Fruit fly (Drosophila melanogaster) whole organism, embryonic: Measurements from ENCODE around the gene Mo25.

Experiments used
- Adf1 ChIP-seq: fragments of 200-800 bp; sonication (Bioruptor generic); IDR thresholded peaks from 2 replicates; pipeline ENCODE4 v1.3.6; 2022; ENCODE audit warnings: missing biosample characterization, missing genetic modification characterization
- B-H1 ChIP-seq: fragments of 200-800 bp; sonication (Bioruptor generic); IDR thresholded peaks from 3 replicates; pipeline ENCODE4 v1.3.6; 2022; ENCODE audit warnings: missing biosample characterization, missing genetic modification characterization
- Bteb2 ChIP-seq: fragments of 200-800 bp; sonication (Bioruptor generic); optimal IDR thresholded peaks from 2 replicates; lab custom pipeline; 2016; ENCODE audit warnings: missing biosample characterization, missing genetic modification characterization
- C15 ChIP-seq: fragments of 200-800 bp; sonication (Bioruptor generic); IDR thresholded peaks from 3 replicates; pipeline ENCODE4 v1.3.6; 2022; ENCODE audit warnings: missing biosample characterization, missing genetic modification characterization
- CG10147 ChIP-seq: fragments of 200-800 bp; sonication (Bioruptor generic); optimal IDR thresholded peaks from 2 replicates; lab custom pipeline; 2019; ENCODE audit warnings: missing biosample characterization, mild to moderate bottlenecking, missing genetic modification characterization, moderate library complexity
- CG10321 ChIP-seq: fragments of 200-800 bp; sonication (Bioruptor generic); IDR thresholded peaks from 2 replicates; pipeline ENCODE4 v1.3.6; 2022; ENCODE audit warnings: missing biosample characterization, missing genetic modification characterization
- CG10654 ChIP-seq: fragments of 200-800 bp; sonication (Bioruptor generic); optimal IDR thresholded peaks from 2 replicates; lab custom pipeline; 2016; ENCODE audit warnings: missing biosample characterization, missing genetic modification characterization
- CG17385 ChIP-seq: fragments of 200-800 bp; sonication (Bioruptor generic); optimal IDR thresholded peaks from 3 replicates; lab custom pipeline; 2018; ENCODE audit warnings: missing biosample characterization, mild to moderate bottlenecking, missing genetic modification characterization
- CG1792 ChIP-seq: fragments of 200-800 bp; sonication (Bioruptor generic); optimal IDR thresholded peaks from 2 replicates; lab custom pipeline; 2016; ENCODE audit warnings: missing biosample characterization, missing genetic modification characterization
- CG18476 ChIP-seq: fragments of 200-800 bp; sonication (Bioruptor generic); optimal IDR thresholded peaks from 2 replicates; lab custom pipeline; 2016; ENCODE audit warnings: missing biosample characterization, mild to moderate bottlenecking, missing genetic modification characterization
- CG2120 ChIP-seq: fragments of 200-800 bp; sonication (Bioruptor generic); optimal IDR thresholded peaks from 3 replicates; lab custom pipeline; 2016; ENCODE audit warnings: missing biosample characterization, missing genetic modification characterization
- CG33213 ChIP-seq: fragments of 200-800 bp; sonication (Bioruptor generic); optimal IDR thresholded peaks from 3 replicates; lab custom pipeline; 2016; ENCODE audit warnings: missing biosample characterization, missing genetic modification characterization
- CG4820 ChIP-seq: fragments of 200-800 bp; sonication (Bioruptor generic); optimal IDR thresholded peaks from 3 replicates; lab custom pipeline; 2016; ENCODE audit warnings: missing biosample characterization, missing genetic modification characterization
- CG4854 ChIP-seq: fragments of 200-800 bp; sonication (Bioruptor generic); optimal IDR thresholded peaks from 2 replicates; lab custom pipeline; 2016; ENCODE audit warnings: missing biosample characterization, missing genetic modification characterization, inconsistent platforms
- CG6254 ChIP-seq: fragments of 200-800 bp; sonication (Bioruptor generic); optimal IDR thresholded peaks from 3 replicates; lab custom pipeline; 2017; ENCODE audit warnings: mild to moderate bottlenecking, missing biosample characterization, missing genetic modification reagents, missing genetic modification characterization
- CG7963 ChIP-seq: fragments of 200-800 bp; sonication (Bioruptor generic); IDR thresholded peaks from 3 replicates; pipeline ENCODE4 v1.3.6; 2022; ENCODE audit warnings: missing biosample characterization, missing genetic modification characterization; ENCODE audit not compliant: partially characterized antibody
- CG9437 ChIP-seq: fragments of 200-800 bp; sonication (Bioruptor generic); optimal IDR thresholded peaks from 2 replicates; lab custom pipeline; 2018; ENCODE audit warnings: missing biosample characterization, mild to moderate bottlenecking, missing genetic modification characterization
- D19B ChIP-seq: fragments of 200-800 bp; sonication (Bioruptor generic); optimal IDR thresholded peaks from 2 replicates; lab custom pipeline; 2017; ENCODE audit warnings: missing biosample characterization, mild to moderate bottlenecking, missing genetic modification characterization
- Dad ChIP-seq: fragments of 200-800 bp; sonication (Bioruptor generic); optimal IDR thresholded peaks from 3 replicates; lab custom pipeline; 2016; ENCODE audit warnings: missing biosample characterization, missing genetic modification characterization
- Dip3 ChIP-seq: fragments of 200-800 bp; sonication (Bioruptor generic); optimal IDR thresholded peaks from 3 replicates; lab custom pipeline; 2016; ENCODE audit warnings: missing biosample characterization, missing genetic modification characterization
- HHEX ChIP-seq: fragments of 200-800 bp; sonication (Bioruptor generic); optimal IDR thresholded peaks from 3 replicates; lab custom pipeline; 2017; ENCODE audit warnings: missing biosample characterization, mild to moderate bottlenecking, missing genetic modification characterization, missing genetic modification reagents
- Hmx ChIP-seq: fragments of 200-800 bp; sonication (Bioruptor generic); optimal IDR thresholded peaks from 2 replicates; lab custom pipeline; 2016; ENCODE audit warnings: missing biosample characterization, missing genetic modification characterization
- Hsf ChIP-seq: fragments of 200-800 bp; sonication (Bioruptor generic); optimal IDR thresholded peaks from 3 replicates; lab custom pipeline; 2016; ENCODE audit warnings: missing biosample characterization, missing genetic modification characterization
- Six4 ChIP-seq: fragments of 200-800 bp; sonication (Bioruptor generic); optimal IDR thresholded peaks from 2 replicates; lab custom pipeline; 2016; ENCODE audit warnings: missing biosample characterization, missing genetic modification characterization
- Trl ChIP-seq, 3 experiments: fragments of >200 bp in 2 of 3; fragments of 200-800 bp in 1 of 3; sonication (Bioruptor generic) in 1 of 3; optimal IDR thresholded peaks; 2 replicates in 1 of 3; 3 replicates in 2 of 3; lab custom pipeline; 2016 to 2017; ENCODE audit warnings: missing biosample characterization in 1 of 3, missing genetic modification characterization in 1 of 3
- YL-1 ChIP-seq: fragments of 200-800 bp; sonication (Bioruptor generic); optimal IDR thresholded peaks from 3 replicates; lab custom pipeline; 2017; ENCODE audit warnings: missing biosample characterization, mild to moderate bottlenecking, missing genetic modification characterization
- ase ChIP-seq: fragments of 200-800 bp; sonication (Bioruptor generic); IDR thresholded peaks from 3 replicates; pipeline ENCODE4 v1.3.6; 2022; ENCODE audit warnings: missing biosample characterization, missing genetic modification characterization
- da ChIP-seq: fragments of 200-800 bp; sonication (Bioruptor generic); optimal IDR thresholded peaks from 2 replicates; lab custom pipeline; 2016; ENCODE audit warnings: missing biosample characterization, missing genetic modification characterization
- dpn ChIP-seq, 2 experiments: fragments of 200-800 bp; sonication (Bioruptor generic); optimal IDR thresholded peaks; 3 replicates each; lab custom pipeline; 2016; ENCODE audit warnings: missing biosample characterization in 2 of 2, missing genetic modification characterization in 2 of 2
- dysf ChIP-seq: fragments of 200-800 bp; sonication (Bioruptor generic); IDR thresholded peaks from 3 replicates; pipeline ENCODE4 v1.3.6; 2022; ENCODE audit warnings: missing biosample characterization, missing genetic modification characterization
- gce ChIP-seq: fragments of 200-800 bp; sonication (Bioruptor generic); IDR thresholded peaks from 3 replicates; pipeline ENCODE4 v1.3.6; 2022; ENCODE audit warnings: missing biosample characterization, missing genetic modification characterization
- gem ChIP-seq: fragments of 200-800 bp; sonication (Bioruptor generic); optimal IDR thresholded peaks from 2 replicates; lab custom pipeline; 2019; ENCODE audit warnings: missing biosample characterization, mild to moderate bottlenecking, missing genetic modification characterization, moderate library complexity
- grau ChIP-seq: fragments of 200-800 bp; optimal IDR thresholded peaks from 3 replicates; lab custom pipeline; 2019; ENCODE audit warnings: missing biosample characterization, mild to moderate bottlenecking, missing genetic modification characterization, moderate library complexity
- gsb-n ChIP-seq: fragments of 200-800 bp; sonication (Bioruptor generic); optimal IDR thresholded peaks from 3 replicates; lab custom pipeline; 2018; ENCODE audit warnings: missing biosample characterization, mild to moderate bottlenecking, missing genetic modification characterization
- gt ChIP-seq: fragments of 200-800 bp; sonication (Bioruptor generic); IDR thresholded peaks from 2 replicates; pipeline ENCODE4 v1.3.6; 2022; ENCODE audit warnings: missing biosample characterization, missing genetic modification characterization
- h ChIP-seq: fragments of >200 bp; optimal IDR thresholded peaks from 2 replicates; lab custom pipeline; 2017
- insv ChIP-seq, 2 experiments: fragments of 200-800 bp; sonication (Bioruptor generic); optimal IDR thresholded peaks; 3 replicates each; lab custom pipeline; 2016 to 2018; ENCODE audit warnings: missing biosample characterization in 2 of 2, missing genetic modification characterization in 2 of 2
- kni ChIP-seq: fragments of 200-800 bp; sonication (Bioruptor generic); optimal IDR thresholded peaks from 3 replicates; lab custom pipeline; 2017; ENCODE audit warnings: mild to moderate bottlenecking, missing biosample characterization, missing genetic modification reagents, missing genetic modification characterization
- maf-S ChIP-seq: fragments of 200-800 bp; sonication (Bioruptor generic); optimal IDR thresholded peaks from 2 replicates; lab custom pipeline; 2016; ENCODE audit warnings: missing biosample characterization, missing genetic modification characterization
- mld ChIP-seq: fragments of 200-800 bp; sonication (Bioruptor generic); IDR thresholded peaks from 3 replicates; pipeline ENCODE4 v1.3.6; 2022; ENCODE audit warnings: missing biosample characterization, missing genetic modification characterization; ENCODE audit not compliant: partially characterized antibody
- pan ChIP-seq, 4 experiments: fragments of >200 bp in 3 of 4; fragments of 200-800 bp in 1 of 4; sonication (Bioruptor generic) in 1 of 4; optimal IDR thresholded peaks in 3 of 4; IDR thresholded peaks in 1 of 4; 2 replicates each; pipeline versions ENCODE4 v1.3.6 to Lab custom; 2017 to 2022; ENCODE audit warnings: missing biosample characterization in 2 of 4, missing genetic modification characterization in 2 of 4, mixed read lengths in 1 of 4
- phol ChIP-seq: fragments of 200-800 bp; sonication (Bioruptor generic); optimal IDR thresholded peaks from 3 replicates; lab custom pipeline; 2018; ENCODE audit warnings: missing biosample characterization, mild to moderate bottlenecking, missing genetic modification characterization, moderate library complexity
- pita ChIP-seq: fragments of 200-800 bp; sonication (Bioruptor generic); optimal IDR thresholded peaks from 2 replicates; lab custom pipeline; 2017; ENCODE audit warnings: missing biosample characterization, mild to moderate bottlenecking, missing genetic modification characterization
- scrt ChIP-seq: fragments of 200-800 bp; sonication (Bioruptor generic); optimal IDR thresholded peaks from 2 replicates; lab custom pipeline; 2018; ENCODE audit warnings: missing biosample characterization, mild to moderate bottlenecking, missing genetic modification characterization, moderate library complexity
- seq ChIP-seq: fragments of 200-800 bp; sonication (Bioruptor generic); IDR thresholded peaks from 2 replicates; pipeline ENCODE4 v1.3.6; 2022; ENCODE audit warnings: missing biosample characterization, missing genetic modification characterization
- slp2 ChIP-seq: fragments of 200-800 bp; sonication (Bioruptor generic); optimal IDR thresholded peaks from 2 replicates; lab custom pipeline; 2016; ENCODE audit warnings: missing biosample characterization, missing genetic modification characterization
- sqz ChIP-seq: fragments of 200-800 bp; sonication (Bioruptor generic); optimal IDR thresholded peaks from 3 replicates; lab custom pipeline; 2018; ENCODE audit warnings: missing biosample characterization, mild to moderate bottlenecking, missing genetic modification characterization
- ssp ChIP-seq: fragments of 200-800 bp; sonication (Bioruptor generic); IDR thresholded peaks from 2 replicates; pipeline ENCODE4 v1.3.6; 2022; ENCODE audit warnings: missing biosample characterization, missing genetic modification characterization
- stwl ChIP-seq: fragments of 200-800 bp; sonication (Bioruptor generic); optimal IDR thresholded peaks from 3 replicates; lab custom pipeline; 2018; ENCODE audit warnings: missing biosample characterization, mild to moderate bottlenecking, missing genetic modification characterization, moderate library complexity
- wek ChIP-seq: fragments of 200-800 bp; sonication (Bioruptor generic); optimal IDR thresholded peaks from 3 replicates; lab custom pipeline; 2018; ENCODE audit warnings: missing biosample characterization, mild to moderate bottlenecking, missing genetic modification characterization, moderate library complexity

The Mo25 gene

dm6 chr3L:16612152-16612551, 3.1 kb downstream of the Mo25 start, which contains the start of gene CG4101 (continued):
- peak; percentile 37 for TF ChIP-seq CG9437
- TF ChIP-seq stwl (tag; lab: Kevin White, UChicago): peak; percentile 70
- no peak for TF ChIP-seq pita (GFP tag; lab: Kevin White, UChicago)
- peak; percentile 77 for TF ChIP-seq CG10654 (GFP tag; lab: Kevin White, UChicago)
- peak; percentile 65 for TF ChIP-seq CG4854
- peak; percentile 42 for TF ChIP-seq CG6254 (GFP tag; lab: Kevin White, UChicago)
- TF ChIP-seq CG4820 (GFP tag; lab: Kevin White, UChicago): peak; percentile 74
- TF ChIP-seq Dip3 (GFP tag; lab: Kevin White, UChicago): peak; percentile 96
- TF ChIP-seq CG18476: peak; percentile 72
- peak; percentile 43; the same call in 1 of the 3 replicates for TF ChIP-seq gce (GFP tag; lab: Robert Waterston, UW)
- peak; percentile 68 for TF ChIP-seq Six4
- peak; percentile 78 for TF ChIP-seq dysf
- no peak for TF ChIP-seq Trl (optimal IDR thresholded peaks at IDR 0.05; lab: Kevin White, UChicago)
- TF ChIP-seq Trl (GFP tag; optimal IDR thresholded peaks at IDR 0.05; lab: Kevin White, UChicago): peak; percentile 82
- TF ChIP-seq D19B (GFP tag; lab: Kevin White, UChicago): peak; percentile 46
- peak; percentile 90 for TF ChIP-seq gem (tag; lab: Kevin White, UChicago)
- TF ChIP-seq da (GFP tag; lab: Kevin White, UChicago): peak; percentile 24
- no peak for TF ChIP-seq gt (GFP tag; lab: Robert Waterston, UW)
- TF ChIP-seq kni (GFP tag; lab: Kevin White, UChicago): peak; percentile 4
- TF ChIP-seq CG1792: peak; percentile 33
- peak; percentile 63; the same call in 1 of the 2 replicates for TF ChIP-seq seq (GFP tag; lab: Robert Waterston, UW)
- 0 out of 2 replicates have a peak, but pooled peaks have one; percentile 38 for TF ChIP-seq CG10321
- TF ChIP-seq CG10147 (GFP tag; lab: Kevin White, UChicago): peak; percentile 82
- TF ChIP-seq insv (GFP tag; optimal IDR thresholded peaks at IDR 0.05; lab: Kevin White, UChicago): peak in 1 of 2 experiments; percentile 44
- no peak for TF ChIP-seq CG7963 (GFP tag; lab: Robert Waterston, UW)
- peak; percentile 66 for TF ChIP-seq slp2 (GFP tag; lab: Kevin White, UChicago)
- peak; percentile 74 for TF ChIP-seq maf-S
- peak; percentile 54 for TF ChIP-seq HHEX (GFP tag; lab: Kevin White, UChicago)
- peak; percentile 60 for TF ChIP-seq gsb-n (tag; lab: Kevin White, UChicago)
- TF ChIP-seq ase (GFP tag; lab: Robert Waterston, UW): peak; percentile 82
- TF ChIP-seq C15: 0 out of 3 replicates have a peak, but pooled peaks have one; percentile 41
- TF ChIP-seq Hmx: peak; percentile 62
- TF ChIP-seq CG33213 (GFP tag; lab: Kevin White, UChicago): peak; percentile 73
- TF ChIP-seq Dad (GFP tag; lab: Kevin White, UChicago): peak; percentile 41
- peak; percentile 51 for TF ChIP-seq Adf1 (GFP tag; lab: Robert Waterston, UW)
- peak; percentile 57 for TF ChIP-seq ssp
- TF ChIP-seq Hsf (GFP tag; lab: Kevin White, UChicago): peak; percentile 88
- no peak for TF ChIP-seq pan (optimal IDR thresholded peaks at IDR 0.05; lab: Kevin White, UChicago)
- peak in 1 of 2 experiments; percentile 66 for TF ChIP-seq pan (GFP tag; optimal IDR thresholded peaks at IDR 0.05 in 1 of 2, IDR thresholded peaks at IDR 0.05 in 1 of 2)
- TF ChIP-seq h (lab: Kevin White, UChicago): no peak
- peak; percentile 85 for TF ChIP-seq phol (tag; lab: Kevin White, UChicago)
- peak; percentile 43 for TF ChIP-seq scrt (GFP tag; lab: Kevin White, UChicago)
- peak; percentile 62 for TF ChIP-seq CG17385 (GFP tag; lab: Kevin White, UChicago)
- TF ChIP-seq CG2120 (GFP tag; lab: Kevin White, UChicago): peak; percentile 92
- TF ChIP-seq wek (GFP tag; lab: Kevin White, UChicago): no peak
- peak; percentile 57 for TF ChIP-seq Bteb2 (GFP tag; lab: Kevin White, UChicago)
- no peak for TF ChIP-seq mld
- peak; percentile 85 for TF ChIP-seq sqz
- peak; percentile 82 to 84 for TF ChIP-seq dpn (GFP tag; optimal IDR thresholded peaks at IDR 0.05; lab: Kevin White, UChicago)
- peak; percentile 79 for TF ChIP-seq YL-1 (GFP tag; lab: Kevin White, UChicago)
- peak; percentile 56 for TF ChIP-seq B-H1 (GFP tag; lab: Robert Waterston, UW)
- peak; percentile 83 for TF ChIP-seq grau (tag; lab: Kevin White, UChicago)
